Worm (Caenorhabditis elegans) whole organism, late embryonic: ENCODE results near the gene C55C3.3.

Experiments
- C08G9.2 ChIP-seq: sonication (generic microtip); optimal IDR thresholded peaks from 2 replicates; lab custom pipeline; 2016; ENCODE audit warnings: mild to moderate bottlenecking, missing genetic modification characterization, moderate library complexity, missing compliant biosample characterization
- C38D4.7 ChIP-seq: fragments of 200-800 bp; sonication (Bioruptor generic); optimal IDR thresholded peaks from 2 replicates; lab custom pipeline; 2018; ENCODE audit warnings: mild to moderate bottlenecking, missing genetic modification characterization, moderate library complexity, missing compliant biosample characterization
- F13H6.1 ChIP-seq: sonication (generic microtip); optimal IDR thresholded peaks from 2 replicates; lab custom pipeline; 2016; ENCODE audit warnings: missing genetic modification characterization, missing compliant biosample characterization
- K09A11.1 ChIP-seq: sonication (generic microtip); optimal IDR thresholded peaks from 2 replicates; lab custom pipeline; 2017; ENCODE audit warnings: antibody characterized with exemption, mild to moderate bottlenecking, missing genetic modification characterization, missing compliant biosample characterization; ENCODE audit not compliant: insufficient read depth
- ahr-1 ChIP-seq: sonication (generic microtip); optimal IDR thresholded peaks from 2 replicates; lab custom pipeline; 2016; ENCODE audit warnings: missing genetic modification characterization, missing compliant biosample characterization
- ceh-18 ChIP-seq: sonication (generic microtip); optimal IDR thresholded peaks from 2 replicates; lab custom pipeline; 2016; ENCODE audit warnings: missing genetic modification characterization, missing compliant biosample characterization
- ceh-2 ChIP-seq: sonication (generic microtip); optimal IDR thresholded peaks from 2 replicates; lab custom pipeline; 2016; ENCODE audit warnings: missing genotype, missing genetic modification characterization, missing compliant biosample characterization
- ceh-22 ChIP-seq: sonication (generic microtip); optimal IDR thresholded peaks from 2 replicates; lab custom pipeline; 2017; ENCODE audit warnings: missing biosample characterization, missing genetic modification characterization
- ceh-31 ChIP-seq: sonication (generic microtip); optimal IDR thresholded peaks from 2 replicates; lab custom pipeline; 2016; ENCODE audit warnings: missing genetic modification characterization, missing compliant biosample characterization
- ceh-6 ChIP-seq: fragments of 200-800 bp; sonication (Bioruptor generic); optimal IDR thresholded peaks from 2 replicates; lab custom pipeline; 2018; ENCODE audit warnings: mild to moderate bottlenecking, missing genetic modification characterization, missing compliant biosample characterization
- ceh-9 ChIP-seq: sonication (generic microtip); optimal IDR thresholded peaks from 2 replicates; lab custom pipeline; 2016; ENCODE audit warnings: mild to moderate bottlenecking, missing genetic modification characterization, inconsistent platforms, missing compliant biosample characterization
- che-1 ChIP-seq: sonication (generic microtip); optimal IDR thresholded peaks from 2 replicates; lab custom pipeline; 2016; ENCODE audit warnings: mild to moderate bottlenecking, missing genetic modification characterization, missing compliant biosample characterization
- dmd-4 ChIP-seq: sonication (generic microtip); optimal IDR thresholded peaks from 2 replicates; lab custom pipeline; 2016; ENCODE audit warnings: borderline replicate concordance, missing genetic modification characterization, missing compliant biosample characterization
- dve-1 ChIP-seq: sonication (generic microtip); optimal IDR thresholded peaks from 2 replicates; lab custom pipeline; 2017; ENCODE audit warnings: antibody characterized with exemption, mild to moderate bottlenecking, missing genetic modification characterization, missing compliant biosample characterization
- elt-2 ChIP-seq: sonication (generic microtip); optimal IDR thresholded peaks from 2 replicates; lab custom pipeline; 2016; ENCODE audit warnings: missing genetic modification reagents, missing genetic modification characterization, missing compliant biosample characterization
- elt-4 ChIP-seq: sonication (generic microtip); optimal IDR thresholded peaks from 2 replicates; lab custom pipeline; 2016; ENCODE audit warnings: missing genetic modification characterization, missing compliant biosample characterization
- fax-1 ChIP-seq: sonication (generic microtip); optimal IDR thresholded peaks from 2 replicates; lab custom pipeline; 2016; ENCODE audit warnings: missing genotype, missing genetic modification characterization, missing compliant biosample characterization
- fkh-6 ChIP-seq: sonication (generic microtip); optimal IDR thresholded peaks from 2 replicates; lab custom pipeline; 2016; ENCODE audit warnings: missing genetic modification characterization, missing compliant biosample characterization
- hlh-15 ChIP-seq: sonication (generic microtip); optimal IDR thresholded peaks from 2 replicates; lab custom pipeline; 2016; ENCODE audit warnings: missing genetic modification characterization, missing compliant biosample characterization
- hlh-30 ChIP-seq: sonication (generic microtip); optimal IDR thresholded peaks from 2 replicates; lab custom pipeline; 2017; ENCODE audit warnings: antibody characterized with exemption, missing genetic modification characterization, missing compliant biosample characterization; ENCODE audit not compliant: insufficient read depth
- hlh-6 ChIP-seq: sonication (generic microtip); optimal IDR thresholded peaks from 2 replicates; lab custom pipeline; 2016; ENCODE audit warnings: missing genotype, missing genetic modification characterization, missing compliant biosample characterization
- lim-6 ChIP-seq: sonication (generic microtip); optimal IDR thresholded peaks from 2 replicates; lab custom pipeline; 2016; ENCODE audit warnings: missing genetic modification characterization, missing compliant biosample characterization
- lin-11 ChIP-seq: fragments of 200-800 bp; sonication (Bioruptor generic); optimal IDR thresholded peaks from 2 replicates; lab custom pipeline; 2018; ENCODE audit warnings: mild to moderate bottlenecking, missing genetic modification characterization, missing compliant biosample characterization
- madf-2 ChIP-seq: sonication (generic microtip); optimal IDR thresholded peaks from 2 replicates; lab custom pipeline; 2017; ENCODE audit warnings: missing genetic modification characterization, missing compliant biosample characterization
- mec-3 ChIP-seq: sonication (generic microtip); optimal IDR thresholded peaks from 2 replicates; lab custom pipeline; 2016; ENCODE audit warnings: borderline replicate concordance, missing genetic modification characterization, missing compliant biosample characterization
- nfya-1 ChIP-seq: sonication (generic microtip); optimal IDR thresholded peaks from 2 replicates; lab custom pipeline; 2017; ENCODE audit warnings: missing genetic modification characterization, mild to moderate bottlenecking, missing compliant biosample characterization, antibody characterized with exemption, moderate library complexity
- npax-4 ChIP-seq: sonication (generic microtip); optimal IDR thresholded peaks from 2 replicates; lab custom pipeline; 2016; ENCODE audit warnings: missing genetic modification characterization, missing compliant biosample characterization
- pros-1 ChIP-seq: fragments of 150-350 bp; optimal IDR thresholded peaks from 2 replicates; lab custom pipeline; 2014; ENCODE audit warnings: missing biosample characterization, missing genetic modification reagents, missing genetic modification characterization
- ref-2 ChIP-seq: sonication (generic microtip); optimal IDR thresholded peaks from 2 replicates; lab custom pipeline; 2016; ENCODE audit warnings: missing genetic modification characterization, missing compliant biosample characterization
- rnt-1 ChIP-seq: sonication (generic microtip); optimal IDR thresholded peaks from 2 replicates; lab custom pipeline; 2016; ENCODE audit warnings: missing genetic modification characterization, missing compliant biosample characterization
- sdc-2 ChIP-seq: sonication (generic microtip); optimal IDR thresholded peaks from 2 replicates; lab custom pipeline; 2016; ENCODE audit warnings: missing genotype, missing genetic modification characterization, missing compliant biosample characterization
- sox-4 ChIP-seq: sonication (generic microtip); optimal IDR thresholded peaks from 2 replicates; lab custom pipeline; 2017; ENCODE audit warnings: mild to moderate bottlenecking, missing genetic modification characterization, inconsistent platforms, missing compliant biosample characterization
- syd-9 ChIP-seq: sonication (generic microtip); optimal IDR thresholded peaks from 2 replicates; lab custom pipeline; 2016; ENCODE audit warnings: mild to moderate bottlenecking, missing genetic modification characterization, moderate library complexity, missing compliant biosample characterization
- tbx-2 ChIP-seq: sonication (generic microtip); optimal IDR thresholded peaks from 2 replicates; lab custom pipeline; 2016; ENCODE audit warnings: missing genetic modification characterization, missing compliant biosample characterization
- ttx-3 ChIP-seq: sonication (generic microtip); optimal IDR thresholded peaks from 2 replicates; lab custom pipeline; 2016; ENCODE audit warnings: missing genetic modification reagents, missing genetic modification characterization, missing compliant biosample characterization
- unc-55 ChIP-seq: sonication (generic microtip); optimal IDR thresholded peaks from 2 replicates; lab custom pipeline; 2017; ENCODE audit warnings: missing biosample characterization, missing genetic modification reagents, missing genetic modification characterization

Gene C55C3.3

DNA sequence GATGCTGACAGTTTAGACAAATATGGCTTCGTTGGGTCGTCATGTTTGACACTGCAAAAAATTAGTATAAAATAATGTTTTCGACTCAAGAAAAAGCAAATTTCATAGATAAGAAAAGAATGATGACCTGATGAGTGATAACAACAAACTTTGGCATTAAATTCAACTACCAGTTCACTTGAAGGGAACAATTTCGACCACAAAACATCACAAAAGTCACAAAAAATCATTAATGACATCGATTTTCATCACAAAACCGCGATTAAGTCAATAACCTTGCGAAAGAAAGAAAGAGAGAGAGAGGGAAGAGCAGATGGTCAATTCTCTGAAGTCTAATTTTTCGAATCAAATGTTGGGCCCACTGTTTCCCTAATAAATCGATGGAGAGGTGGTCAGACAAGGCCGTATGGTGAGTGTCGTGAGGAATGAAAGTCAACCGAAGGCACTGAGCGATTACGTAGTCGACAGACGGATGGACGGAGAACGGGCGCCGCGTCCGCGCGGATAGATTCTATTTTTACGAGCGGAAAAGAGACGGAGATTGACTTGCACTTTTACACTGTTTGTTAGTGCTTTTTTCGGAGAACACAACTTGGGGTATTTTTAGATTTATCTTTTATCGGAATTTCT lies 20.6 kb upstream of the C55C3.3 start, which contains the start of gene bec-1:
TSS of gene bec-1 (minus strand) at position 51 of the 630 bp plus-strand sequence.
- TF ChIP-seq ceh-22 (no peak), fax-1 (tag; lab: Kevin White, UChicago) (no peak), C08G9.2 (tag; lab: Kevin White, UChicago) (no peak), hlh-6 (tag; lab: Kevin White, UChicago) (no peak), pros-1 (tag; lab: Kevin White, UChicago) (no peak), fkh-6 (tag; lab: Kevin White, UChicago) (no peak), elt-4 (tag; lab: Kevin White, UChicago) (no peak), dmd-4 (tag; lab: Kevin White, UChicago) (no peak), lim-6 (no peak), C38D4.7 (no peak), ttx-3 (tag; lab: Kevin White, UChicago) (no peak)

DNA sequence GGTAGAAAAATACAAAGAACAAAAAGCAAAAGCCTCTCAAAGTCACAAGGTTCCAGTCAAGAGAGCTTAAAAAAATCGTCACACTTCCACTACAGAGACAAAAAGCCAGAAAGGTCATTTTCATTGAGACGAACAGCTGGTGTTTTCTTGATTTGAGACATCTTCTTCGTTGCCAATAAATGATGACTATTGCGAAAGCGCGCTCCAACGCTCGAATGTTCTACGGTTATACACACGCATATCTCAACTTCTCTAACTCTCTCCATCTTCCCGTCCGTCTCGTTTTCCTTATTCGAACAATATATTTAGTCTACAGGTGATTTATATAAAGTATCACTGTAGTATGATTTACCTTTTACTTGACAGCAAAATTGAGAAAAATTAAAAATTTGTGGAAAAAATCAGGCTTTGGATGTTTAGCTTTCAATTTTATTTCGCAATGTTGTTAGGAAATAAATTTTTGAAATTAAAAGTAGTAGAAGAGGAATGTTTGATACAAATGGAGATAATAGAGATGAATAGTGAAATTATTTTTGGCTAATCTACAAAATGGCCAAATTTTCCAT lies 19.7 kb upstream of the C55C3.3 start:
- no peak for TF ChIP-seq F13H6.1 (tag; lab: Kevin White, UChicago)
- no peak for TF ChIP-seq lin-11 (tag; lab: Kevin White, UChicago)
- TF ChIP-seq ceh-31, result peak; percentile 19
- no peak for TF ChIP-seq npax-4 (tag; lab: Kevin White, UChicago)
- TF ChIP-seq madf-2 (tag; lab: Kevin White, UChicago), result no peak
- TF ChIP-seq mec-3, result no peak
- no peak for TF ChIP-seq ceh-22
- no peak for TF ChIP-seq dmd-4 (tag; lab: Kevin White, UChicago)
- no peak for TF ChIP-seq dve-1 (tag; lab: Kevin White, UChicago)
- TF ChIP-seq ceh-2 (tag; lab: Kevin White, UChicago), result no peak
- no peak for TF ChIP-seq fkh-6 (tag; lab: Kevin White, UChicago)
- TF ChIP-seq unc-55, result peak; percentile 73
- peak; percentile 4 for TF ChIP-seq nfya-1 (tag; lab: Kevin White, UChicago)
- TF ChIP-seq che-1, result no peak
- TF ChIP-seq syd-9 (tag; lab: Kevin White, UChicago), result no peak
- peak; percentile 30 for TF ChIP-seq hlh-30
- TF ChIP-seq ceh-6 (GFP tag; lab: Kevin White, UChicago), result no peak
- TF ChIP-seq sox-4 (tag; lab: Kevin White, UChicago), result no peak
- TF ChIP-seq ceh-18 (tag; lab: Kevin White, UChicago), result no peak
- no peak for TF ChIP-seq ref-2 (tag; lab: Kevin White, UChicago)
- TF ChIP-seq hlh-15 (tag; lab: Kevin White, UChicago), result no peak
- no peak for TF ChIP-seq elt-2 (tag; lab: Kevin White, UChicago)

DNA sequence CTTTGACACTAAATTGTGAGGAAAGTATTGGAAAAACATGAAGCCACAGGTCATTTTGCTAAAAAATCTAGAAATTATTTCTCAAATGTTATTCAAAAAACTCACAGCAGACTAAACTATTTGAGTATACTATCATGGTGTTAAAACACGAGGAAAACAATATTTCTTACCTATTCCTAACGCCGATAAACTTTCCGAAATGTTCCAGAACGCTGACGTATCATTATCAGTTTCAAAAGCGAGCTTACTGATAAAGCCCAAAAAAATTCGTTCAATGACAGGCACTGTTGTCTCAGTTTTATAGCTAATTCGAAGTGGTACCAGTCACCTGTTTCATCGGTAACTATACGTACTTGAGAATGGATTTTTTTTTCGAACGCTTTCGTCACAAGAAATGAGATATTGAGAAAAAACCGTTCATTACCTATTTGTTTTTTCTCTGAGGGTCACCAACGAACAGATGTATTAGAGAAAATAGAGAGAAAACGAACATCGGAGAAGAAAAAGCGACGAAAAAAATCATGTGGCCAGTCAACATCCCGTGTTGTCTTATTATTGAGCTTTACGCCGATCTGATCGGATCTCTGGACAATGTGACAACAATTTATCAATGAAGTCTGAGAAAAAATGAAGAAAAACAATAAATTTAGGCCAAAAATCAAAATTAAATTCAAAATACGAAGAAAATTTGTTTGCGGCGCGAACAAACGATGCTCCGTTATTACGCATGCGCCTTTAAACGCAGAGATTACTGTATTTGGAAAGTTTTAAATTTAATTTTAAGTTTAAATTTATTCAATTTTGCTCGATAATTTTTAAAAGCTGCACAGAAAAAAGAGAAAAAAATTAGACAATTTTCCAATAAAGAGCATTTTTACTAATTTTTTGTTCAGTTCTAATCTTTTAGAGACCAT lies 18.7 kb upstream of the C55C3.3 start:
- TF ChIP-seq elt-4 (tag; lab: Kevin White, UChicago), result no peak
- no peak for TF ChIP-seq hlh-15 (tag; lab: Kevin White, UChicago)
- no peak for TF ChIP-seq pros-1 (tag; lab: Kevin White, UChicago)
- no peak for TF ChIP-seq tbx-2
- TF ChIP-seq ahr-1 (tag; lab: Kevin White, UChicago), result no peak
- no peak for TF ChIP-seq rnt-1 (tag; lab: Kevin White, UChicago)
- TF ChIP-seq ceh-9 (tag; lab: Kevin White, UChicago), result no peak
- TF ChIP-seq K09A11.1 (tag; lab: Kevin White, UChicago), result no peak
- TF ChIP-seq ref-2 (tag; lab: Kevin White, UChicago), result no peak
- TF ChIP-seq sdc-2 (tag; lab: Kevin White, UChicago), result no peak
